1 worm cellular context compared by ENCODE assay signal in the genomic region with DNA sequence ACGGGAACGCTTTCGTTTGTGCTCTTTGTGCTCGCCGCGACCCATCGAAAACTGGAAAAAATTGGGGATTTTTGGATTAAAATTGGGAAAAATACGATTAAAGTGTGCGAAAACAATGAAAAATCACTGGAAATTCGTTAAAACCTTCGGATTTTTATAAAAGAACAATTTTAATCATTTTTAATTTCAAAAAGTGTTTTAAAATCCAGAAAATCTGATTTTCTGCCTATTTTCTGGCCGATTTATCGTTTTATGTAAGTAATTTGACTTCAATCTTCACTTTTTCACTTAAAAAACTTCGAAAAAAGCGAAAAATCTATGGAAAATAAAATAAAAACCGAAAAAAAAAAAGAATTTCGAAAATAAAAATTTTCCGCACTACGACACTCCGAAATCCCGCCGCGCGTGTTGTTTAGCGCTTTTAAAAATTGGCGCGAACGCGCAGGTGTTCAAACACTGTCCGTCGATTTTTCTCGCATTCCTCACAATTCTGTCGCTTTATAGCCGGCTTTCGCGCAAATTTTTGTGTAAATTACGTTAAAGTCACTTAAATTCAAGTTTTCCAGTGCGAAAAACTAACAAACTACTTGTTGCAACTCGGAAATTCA.
TF ChIP-seq lines count a peak whose summit lies in the region.

A gene (minus strand): TSS at position 51 of the 608 bp plus-strand sequence.
A gene (plus strand): TSS at position 567 of the 608 bp plus-strand sequence.

TF ChIP-seq in whole organism, L1 larva, 84 proteins besides CTCF, POLR2A, EP300 and RAD21 (continued from another document):
- TF ChIP-seq isw-1 (GFP tag; IDR thresholded peaks at IDR 0.05; lab: Robert Waterston, UW) (peak; percentile 57), nhr-237 (tag; optimal IDR thresholded peaks at IDR 0.05; lab: Kevin White, UChicago) (no peak), nhr-11 (tag; optimal IDR thresholded peaks at IDR 0.05; lab: Kevin White, UChicago) (no peak), mab-9 (GFP tag; IDR thresholded peaks at IDR 0.05; lab: Robert Waterston, UW) (no peak), aha-1 (tag; optimal IDR thresholded peaks at IDR 0.05; lab: Kevin White, UChicago) (no peak), nhr-85 (tag; lab: Kevin White, UChicago) (peak; percentile 48), nhr-76 (tag; optimal IDR thresholded peaks at IDR 0.05; lab: Kevin White, UChicago) (no peak), mdl-1 (tag; optimal IDR thresholded peaks at IDR 0.05; lab: Kevin White, UChicago) (peak in 1 of 2 experiments; percentile 31), sptf-1 (tag; optimal IDR thresholded peaks at IDR 0.05; lab: Kevin White, UChicago) (no peak), ama-1 (optimal IDR thresholded peaks at IDR 0.05; lab: Kevin White, UChicago) (no peak), ceh-82 (tag; optimal IDR thresholded peaks at IDR 0.05; lab: Kevin White, UChicago) (peak; percentile 46 to 70 (median 62)), pax-3 (tag; optimal IDR thresholded peaks at IDR 0.05; lab: Kevin White, UChicago) (no peak), elt-2 (tag; optimal IDR thresholded peaks at IDR 0.05; lab: Kevin White, UChicago) (no peak), F16B12.6 (tag; optimal IDR thresholded peaks at IDR 0.05; lab: Kevin White, UChicago) (peak; percentile 33), irx-1 (tag; optimal IDR thresholded peaks at IDR 0.05; lab: Kevin White, UChicago) (peak; percentile 43), nhr-90 (tag; optimal IDR thresholded peaks at IDR 0.05; lab: Kevin White, UChicago; ENCODE audit: poor library complexity) (no peak), ets-5 (GFP tag; IDR thresholded peaks at IDR 0.05; lab: Robert Waterston, UW) (no peak), snpc-4 (tag; optimal IDR thresholded peaks at IDR 0.05; lab: Kevin White, UChicago) (no peak), skn-1 (tag; optimal IDR thresholded peaks at IDR 0.05; lab: Kevin White, UChicago) (peak; percentile 34), tbx-2 (tag; optimal IDR thresholded peaks at IDR 0.05; lab: Kevin White, UChicago) (peak; percentile 48), unc-130 (tag; optimal IDR thresholded peaks at IDR 0.05; lab: Kevin White, UChicago) (no peak), ces-1 (GFP tag; optimal IDR thresholded peaks at IDR 0.05; lab: Kevin White, UChicago) (no peak), ceh-63 (GFP tag; optimal IDR thresholded peaks at IDR 0.05; lab: Kevin White, UChicago) (no peak), blmp-1 (tag; optimal IDR thresholded peaks at IDR 0.05; lab: Kevin White, UChicago) (no peak), snu-23 (GFP tag; optimal IDR thresholded peaks at IDR 0.05; lab: Kevin White, UChicago) (peak; percentile 58), fkh-8 (tag; optimal IDR thresholded peaks at IDR 0.05; lab: Kevin White, UChicago) (no peak), alr-1 (tag; optimal IDR thresholded peaks at IDR 0.05; lab: Kevin White, UChicago; ENCODE audit: borderline replicate concordance) (no peak), dsc-1 (tag; optimal IDR thresholded peaks at IDR 0.05; lab: Kevin White, UChicago) (no peak), ceh-8 (GFP tag; optimal IDR thresholded peaks at IDR 0.05; lab: Kevin White, UChicago) (no peak), tlp-1 (tag; optimal IDR thresholded peaks at IDR 0.05; lab: Kevin White, UChicago) (no peak), Y116A8C.19 (tag; optimal IDR thresholded peaks at IDR 0.05; lab: Kevin White, UChicago; ENCODE audit: borderline replicate concordance) (no peak), lin-35 (GFP tag; optimal IDR thresholded peaks at IDR 0.05; lab: Kevin White, UChicago) (peak; percentile 88 to 93), unc-98 (GFP tag; IDR thresholded peaks at IDR 0.05; lab: Robert Waterston, UW) (no peak), egl-27 (tag; optimal IDR thresholded peaks at IDR 0.05; lab: Kevin White, UChicago) (no peak), jun-1 (tag; optimal IDR thresholded peaks at IDR 0.05; lab: Kevin White, UChicago) (no peak), vab-15 (tag; optimal IDR thresholded peaks at IDR 0.05; lab: Kevin White, UChicago) (no peak), nhr-19 (GFP tag; conservative IDR thresholded peaks at IDR 0.05; lab: Robert Waterston, UW) (no peak), nhr-47 (tag; optimal IDR thresholded peaks at IDR 0.05; lab: Kevin White, UChicago) (no peak), nhr-84 (tag; optimal IDR thresholded peaks at IDR 0.05; lab: Kevin White, UChicago) (no peak), lir-3 (tag; optimal IDR thresholded peaks at IDR 0.05; lab: Kevin White, UChicago; ENCODE audit: poor library complexity) (no peak), xbp-1 (tag; optimal IDR thresholded peaks at IDR 0.05; lab: Kevin White, UChicago) (peak; percentile 40), ceh-90 (tag; optimal IDR thresholded peaks at IDR 0.05; lab: Kevin White, UChicago) (no peak), pag-3 (tag; optimal IDR thresholded peaks at IDR 0.05; lab: Kevin White, UChicago; ENCODE audit: borderline replicate concordance, insufficient read depth) (no peak), hlh-4 (tag; optimal IDR thresholded peaks at IDR 0.05; lab: Kevin White, UChicago) (no peak), aly-2 (tag; optimal IDR thresholded peaks at IDR 0.05; lab: Kevin White, UChicago) (no peak), C04F5.9 (tag; optimal IDR thresholded peaks at IDR 0.05; lab: Kevin White, UChicago) (no peak), nhr-71 (tag; optimal IDR thresholded peaks at IDR 0.05; lab: Kevin White, UChicago) (no peak), lin-39 (tag; optimal IDR thresholded peaks at IDR 0.05; lab: Kevin White, UChicago) (peak; percentile 32), sup-37 (GFP tag; optimal IDR thresholded peaks at IDR 0.05; lab: Kevin White, UChicago) (no peak), fos-1 (tag; optimal IDR thresholded peaks at IDR 0.05; lab: Kevin White, UChicago) (no peak), mep-1 (tag; optimal IDR thresholded peaks at IDR 0.05; lab: Kevin White, UChicago) (peak; percentile 43), lin-14 (GFP tag; optimal IDR thresholded peaks at IDR 0.05; lab: Kevin White, UChicago) (no peak), efl-1 (optimal IDR thresholded peaks at IDR 0.05; lab: Kevin White, UChicago) (peak; percentile 91 to 94), efl-1 (GFP tag; optimal IDR thresholded peaks at IDR 0.05 in 1 of 2; lab: Kevin White, UChicago) (peak; percentile 94 to 99), rnt-1 (tag; optimal IDR thresholded peaks at IDR 0.05; lab: Kevin White, UChicago) (no peak), zip-4 (GFP tag; optimal IDR thresholded peaks at IDR 0.05; lab: Kevin White, UChicago) (no peak), lin-15B (tag; optimal IDR thresholded peaks at IDR 0.05; lab: Kevin White, UChicago) (peak; percentile 79), elt-3 (tag; optimal IDR thresholded peaks at IDR 0.05; lab: Kevin White, UChicago) (no peak), efl-3 (GFP tag; optimal IDR thresholded peaks at IDR 0.05; lab: Kevin White, UChicago) (no peak), grh-1 (GFP tag; IDR thresholded peaks at IDR 0.05; lab: Robert Waterston, UW) (no peak), nhr-77 (tag; optimal IDR thresholded peaks at IDR 0.05; lab: Kevin White, UChicago) (peak; percentile 13), sox-4 (tag; optimal IDR thresholded peaks at IDR 0.05; lab: Kevin White, UChicago) (no peak), ztf-4 (tag; optimal IDR thresholded peaks at IDR 0.05; lab: Kevin White, UChicago) (no peak), lsy-2 (tag; optimal IDR thresholded peaks at IDR 0.05; lab: Kevin White, UChicago) (peak; percentile 60 to 66), mef-2 (tag; optimal IDR thresholded peaks at IDR 0.05; lab: Kevin White, UChicago) (no peak), hlh-17 (GFP tag; optimal IDR thresholded peaks at IDR 0.05; lab: Kevin White, UChicago; ENCODE audit: borderline replicate concordance) (no peak), C16A3.4 (tag; optimal IDR thresholded peaks at IDR 0.05; lab: Kevin White, UChicago) (no peak), dpl-1 (GFP tag; optimal IDR thresholded peaks at IDR 0.05; lab: Kevin White, UChicago) (peak; percentile 90 to 92 (median 92))
